Fruit fly (Drosophila melanogaster): Measurements from ENCODE around the gene CG31219.

The CG31219 gene

dm6 chr3R:19682424-19682823 lies 31.6 kb downstream of the CG31219 start:
- no peak for TF ChIP-seq noc (tag; optimal IDR thresholded peaks at IDR 0.05)

All from whole organism, larva.